Worm (Caenorhabditis elegans) whole organism, L1 larva: ENCODE measurements around the gene cest-25.

ENCODE experiments used
- hlh-4 ChIP-seq: sonication (generic microtip); optimal IDR thresholded peaks from 2 replicates; lab custom pipeline; 2016; ENCODE audit warnings: mild to moderate bottlenecking, missing genetic modification characterization, missing compliant biosample characterization
- lin-13 ChIP-seq: fragments of 150-350 bp; optimal IDR thresholded peaks from 2 replicates; lab custom pipeline; 2014; ENCODE audit warnings: missing biosample characterization, missing genetic modification reagents, missing genetic modification characterization
- snu-23 ChIP-seq: sonication (generic microtip); optimal IDR thresholded peaks from 2 replicates; lab custom pipeline; 2016; ENCODE audit warnings: missing genetic modification characterization, missing compliant biosample characterization

- TF ChIP-seq snu-23 (GFP tag; lab: Kevin White, UChicago) (no peak), lin-13 (GFP tag; lab: Kevin White, UChicago) (no peak), hlh-4 (no peak)
Measured at ce11 chrIII:2725221-2726203, 13.8 kb downstream of the cest-25 start, which contains the start of gene cosa-1.
